Fruit fly (Drosophila melanogaster): ENCODE results near the gene mrn.

DNA sequence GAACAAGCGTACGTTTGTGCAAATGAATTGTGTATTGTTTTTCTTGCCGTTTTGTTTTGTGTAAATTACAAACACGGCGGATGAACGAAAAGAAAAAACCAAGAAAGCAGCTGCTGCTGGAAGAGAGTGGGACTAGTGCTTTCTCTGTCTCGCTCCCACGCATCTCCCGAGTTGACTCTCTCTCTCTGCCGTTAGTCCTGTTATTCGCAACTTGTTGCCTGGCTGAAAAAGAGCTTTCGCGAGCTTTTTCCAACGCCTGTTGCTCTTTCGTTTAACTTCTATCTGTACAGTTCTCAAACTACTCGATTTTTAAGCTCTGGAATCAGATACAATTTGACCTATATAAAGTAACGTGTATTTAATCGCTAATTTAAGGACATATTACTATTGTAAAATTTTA, 13.1 kb upstream of the mrn start:
- TF ChIP-seq h (optimal IDR thresholded peaks at IDR 0.05) (no peak), psq (optimal IDR thresholded peaks at IDR 0.05) (no peak), Sin3A (optimal IDR thresholded peaks at IDR 0.05) (no peak), ttk (optimal IDR thresholded peaks at IDR 0.05) (no peak), insv (optimal IDR thresholded peaks at IDR 0.05) (no peak), Myc (optimal IDR thresholded peaks at IDR 0.05) (no peak)
